Fruit fly (Drosophila melanogaster) whole organism, embryonic: ENCODE data around the gene CG13272.

Experiments used
- Adf1 ChIP-seq: fragments of 200-800 bp; sonication (Bioruptor generic); IDR thresholded peaks from 2 replicates; pipeline ENCODE4 v1.3.6; 2022; ENCODE audit warnings: missing biosample characterization, missing genetic modification characterization
- Aef1 ChIP-seq: fragments of 200-800 bp; sonication (Bioruptor generic); IDR thresholded peaks from 3 replicates; pipeline ENCODE4 v1.3.6; 2022; ENCODE audit warnings: missing biosample characterization, missing genetic modification characterization
- BtbVII ChIP-seq: fragments of 200-800 bp; sonication (Bioruptor generic); optimal IDR thresholded peaks from 3 replicates; lab custom pipeline; 2017; ENCODE audit warnings: missing biosample characterization, mild to moderate bottlenecking, missing genetic modification characterization
- CG12155 ChIP-seq: fragments of 200-800 bp; sonication (Bioruptor generic); optimal IDR thresholded peaks from 3 replicates; lab custom pipeline; 2016; ENCODE audit warnings: missing biosample characterization, missing genetic modification characterization
- CG12236 ChIP-seq: fragments of 200-800 bp; sonication (Bioruptor generic); optimal IDR thresholded peaks from 2 replicates; lab custom pipeline; 2016; ENCODE audit warnings: missing biosample characterization, missing genetic modification characterization
- CG15514 ChIP-seq: fragments of 200-800 bp; sonication (Bioruptor generic); optimal IDR thresholded peaks from 3 replicates; lab custom pipeline; 2017; ENCODE audit warnings: missing biosample characterization, missing genetic modification characterization, mild to moderate bottlenecking, moderate library complexity, missing genetic modification reagents
- CG16813 ChIP-seq: fragments of 200-800 bp; sonication (Bioruptor generic); IDR thresholded peaks from 3 replicates; pipeline ENCODE4 v1.3.6; 2022; ENCODE audit warnings: missing biosample characterization, missing genetic modification characterization; ENCODE audit not compliant: partially characterized antibody
- CG17912 ChIP-seq: fragments of 200-800 bp; sonication (Bioruptor generic); optimal IDR thresholded peaks from 2 replicates; lab custom pipeline; 2018; ENCODE audit warnings: missing biosample characterization, mild to moderate bottlenecking, missing genetic modification characterization
- CG30431 ChIP-seq: fragments of 200-800 bp; sonication (Bioruptor generic); optimal IDR thresholded peaks from 2 replicates; lab custom pipeline; 2017; ENCODE audit warnings: missing biosample characterization, missing genetic modification characterization
- CG3281 ChIP-seq: fragments of 200-800 bp; sonication (Bioruptor generic); optimal IDR thresholded peaks from 3 replicates; lab custom pipeline; 2017; ENCODE audit warnings: missing biosample characterization, mild to moderate bottlenecking, missing genetic modification characterization
- CG34376 ChIP-seq: fragments of 200-800 bp; sonication (Bioruptor generic); optimal IDR thresholded peaks from 2 replicates; lab custom pipeline; 2018; ENCODE audit warnings: missing biosample characterization, mild to moderate bottlenecking, missing genetic modification characterization
- CG34422 ChIP-seq: fragments of 200-800 bp; sonication (Bioruptor generic); IDR thresholded peaks from 3 replicates; pipeline ENCODE4 v1.3.6; 2022; ENCODE audit warnings: missing biosample characterization, missing genetic modification characterization
- CG3995 ChIP-seq: fragments of 200-800 bp; sonication (Bioruptor generic); optimal IDR thresholded peaks from 3 replicates; lab custom pipeline; 2016; ENCODE audit warnings: missing biosample characterization, missing genetic modification characterization
- CG4617 ChIP-seq: fragments of 200-800 bp; sonication (Bioruptor generic); optimal IDR thresholded peaks from 3 replicates; lab custom pipeline; 2016; ENCODE audit warnings: missing biosample characterization, missing genetic modification characterization, borderline replicate concordance
- CG4707 ChIP-seq: fragments of 200-800 bp; sonication (Bioruptor generic); optimal IDR thresholded peaks from 2 replicates; lab custom pipeline; 2018; ENCODE audit warnings: missing biosample characterization, mild to moderate bottlenecking, missing genetic modification characterization, moderate library complexity
- CG5953 ChIP-seq: fragments of 200-800 bp; sonication (Bioruptor generic); IDR thresholded peaks from 2 replicates; pipeline ENCODE4 v1.3.6; 2022; ENCODE audit warnings: missing biosample characterization, missing genetic modification characterization
- CG6791 ChIP-seq: fragments of 200-800 bp; sonication (Bioruptor generic); IDR thresholded peaks from 3 replicates; pipeline ENCODE4 v1.3.6; 2022; ENCODE audit warnings: missing biosample characterization, missing genetic modification characterization; ENCODE audit not compliant: partially characterized antibody
- CG7963 ChIP-seq: fragments of 200-800 bp; sonication (Bioruptor generic); IDR thresholded peaks from 3 replicates; pipeline ENCODE4 v1.3.6; 2022; ENCODE audit warnings: missing biosample characterization, missing genetic modification characterization; ENCODE audit not compliant: partially characterized antibody
- CG8281 ChIP-seq: fragments of 200-800 bp; sonication (Bioruptor generic); optimal IDR thresholded peaks from 2 replicates; lab custom pipeline; 2018; ENCODE audit warnings: missing biosample characterization, mild to moderate bottlenecking, missing genetic modification characterization, moderate library complexity
- CG9437 ChIP-seq: fragments of 200-800 bp; sonication (Bioruptor generic); optimal IDR thresholded peaks from 2 replicates; lab custom pipeline; 2018; ENCODE audit warnings: missing biosample characterization, mild to moderate bottlenecking, missing genetic modification characterization
- Deaf1 ChIP-seq: fragments of 200-800 bp; optimal IDR thresholded peaks from 3 replicates; lab custom pipeline; 2019; ENCODE audit warnings: missing biosample characterization, mild to moderate bottlenecking, missing genetic modification characterization, moderate library complexity
- E2f1 ChIP-seq: fragments of 200-800 bp; sonication (Bioruptor generic); IDR thresholded peaks from 2 replicates; pipeline ENCODE4 v1.3.6; 2022; ENCODE audit warnings: missing biosample characterization, missing genetic modification characterization
- Hr3 ChIP-seq: fragments of 200-800 bp; sonication (Bioruptor generic); optimal IDR thresholded peaks from 3 replicates; lab custom pipeline; 2016; ENCODE audit warnings: missing biosample characterization, missing genetic modification characterization
- Lim3 ChIP-seq: fragments of 200-800 bp; sonication (Bioruptor generic); IDR thresholded peaks from 2 replicates; pipeline ENCODE4 v1.3.6; 2022; ENCODE audit warnings: missing biosample characterization, missing genetic modification characterization
- MBD-R2 ChIP-seq: fragments of 200-800 bp; sonication (Bioruptor generic); IDR thresholded peaks from 2 replicates; pipeline ENCODE4 v1.3.6; 2022; ENCODE audit warnings: missing biosample characterization, missing genetic modification characterization
- Mes4 ChIP-seq: fragments of 200-800 bp; sonication (Bioruptor generic); optimal IDR thresholded peaks from 2 replicates; lab custom pipeline; 2016; ENCODE audit warnings: missing biosample characterization, missing genetic modification characterization
- Ravus ChIP-seq: fragments of 200-800 bp; sonication (Bioruptor generic); IDR thresholded peaks from 2 replicates; pipeline ENCODE4 v1.3.6; 2022; ENCODE audit warnings: missing biosample characterization, missing genetic modification characterization
- Sox102F ChIP-seq: fragments of 200-800 bp; sonication (Bioruptor generic); optimal IDR thresholded peaks from 2 replicates; lab custom pipeline; 2018; ENCODE audit warnings: missing biosample characterization, mild to moderate bottlenecking, missing genetic modification characterization, moderate library complexity
- Trl ChIP-seq, 3 experiments: fragments of >200 bp in 2 of 3; fragments of 200-800 bp in 1 of 3; sonication (Bioruptor generic) in 1 of 3; optimal IDR thresholded peaks; 2 replicates in 1 of 3; 3 replicates in 2 of 3; lab custom pipeline; 2016 to 2017; ENCODE audit warnings: missing biosample characterization in 1 of 3, missing genetic modification characterization in 1 of 3
- amos ChIP-seq: fragments of 200-800 bp; sonication (Bioruptor generic); IDR thresholded peaks from 2 replicates; pipeline ENCODE4 v1.3.6; 2022; ENCODE audit warnings: missing biosample characterization, missing genetic modification characterization; ENCODE audit not compliant: partially characterized antibody
- ap ChIP-seq: fragments of 200-800 bp; sonication (Bioruptor generic); IDR thresholded peaks from 2 replicates; pipeline ENCODE4 v1.3.6; 2022; ENCODE audit warnings: missing biosample characterization, missing genetic modification characterization
- cas ChIP-seq: fragments of 200-800 bp; sonication (Bioruptor generic); IDR thresholded peaks from 2 replicates; pipeline ENCODE4 v1.3.6; 2022; ENCODE audit warnings: missing biosample characterization, missing genetic modification characterization
- cg ChIP-seq: fragments of 200-800 bp; sonication (Bioruptor generic); optimal IDR thresholded peaks from 3 replicates; lab custom pipeline; 2019; ENCODE audit warnings: missing biosample characterization, mild to moderate bottlenecking, missing genetic modification characterization, moderate library complexity
- fd3F ChIP-seq: fragments of 200-800 bp; sonication (Bioruptor generic); optimal IDR thresholded peaks from 2 replicates; lab custom pipeline; 2018; ENCODE audit warnings: missing biosample characterization, mild to moderate bottlenecking, missing genetic modification characterization, moderate library complexity
- gfzf ChIP-seq: fragments of 200-800 bp; sonication (Bioruptor generic); optimal IDR thresholded peaks from 2 replicates; lab custom pipeline; 2016; ENCODE audit warnings: missing biosample characterization, mild to moderate bottlenecking, missing genetic modification characterization, moderate library complexity
- ham ChIP-seq: fragments of 200-800 bp; sonication (Bioruptor generic); IDR thresholded peaks from 2 replicates; pipeline ENCODE4 v1.3.6; 2022; ENCODE audit warnings: missing biosample characterization, missing genetic modification characterization
- hb ChIP-seq: fragments of 200-800 bp; sonication (Bioruptor generic); IDR thresholded peaks from 3 replicates; pipeline ENCODE4 v1.3.6; 2022; ENCODE audit warnings: missing biosample characterization, missing genetic modification characterization; ENCODE audit not compliant: partially characterized antibody
- mam ChIP-seq: fragments of 200-800 bp; sonication (Bioruptor generic); optimal IDR thresholded peaks from 3 replicates; lab custom pipeline; 2016; ENCODE audit warnings: missing biosample characterization, missing genetic modification characterization
- mld ChIP-seq: fragments of 200-800 bp; sonication (Bioruptor generic); IDR thresholded peaks from 3 replicates; pipeline ENCODE4 v1.3.6; 2022; ENCODE audit warnings: missing biosample characterization, missing genetic modification characterization; ENCODE audit not compliant: partially characterized antibody
- phol ChIP-seq: fragments of 200-800 bp; sonication (Bioruptor generic); optimal IDR thresholded peaks from 3 replicates; lab custom pipeline; 2018; ENCODE audit warnings: missing biosample characterization, mild to moderate bottlenecking, missing genetic modification characterization, moderate library complexity
- pnt ChIP-seq: fragments of 200-800 bp; sonication (Bioruptor generic); optimal IDR thresholded peaks from 3 replicates; lab custom pipeline; 2016; ENCODE audit warnings: missing biosample characterization, missing genetic modification characterization
- ranshi ChIP-seq: fragments of 200-800 bp; sonication (Bioruptor generic); IDR thresholded peaks from 2 replicates; pipeline ENCODE4 v1.3.6; 2022; ENCODE audit warnings: missing biosample characterization, missing genetic modification characterization
- sd ChIP-seq: fragments of 200-800 bp; sonication (Bioruptor generic); optimal IDR thresholded peaks from 3 replicates; lab custom pipeline; 2018; ENCODE audit warnings: missing biosample characterization, mild to moderate bottlenecking, missing genetic modification characterization, moderate library complexity
- sens ChIP-seq: fragments of 200-800 bp; sonication (Bioruptor generic); peaks from one replicate; lab custom pipeline; 2016; ENCODE audit warnings: missing biosample characterization, missing genetic modification characterization
- seq ChIP-seq: fragments of 200-800 bp; sonication (Bioruptor generic); IDR thresholded peaks from 2 replicates; pipeline ENCODE4 v1.3.6; 2022; ENCODE audit warnings: missing biosample characterization, missing genetic modification characterization
- tll ChIP-seq, 2 experiments: fragments of 200-800 bp in 1 of 2; fragments of >200 bp in 1 of 2; sonication (Bioruptor generic) in 1 of 2; optimal IDR thresholded peaks; 2 replicates each; lab custom pipeline; 2017 to 2019; ENCODE audit warnings: missing biosample characterization in 2 of 2, missing genetic modification characterization in 2 of 2, mild to moderate bottlenecking in 1 of 2, moderate library complexity in 1 of 2
- trem ChIP-seq: fragments of 200-800 bp; optimal IDR thresholded peaks from 3 replicates; lab custom pipeline; 2019; ENCODE audit warnings: missing biosample characterization, mild to moderate bottlenecking, missing genetic modification characterization, moderate library complexity
- vnd ChIP-seq: fragments of 200-800 bp; sonication (Bioruptor generic); IDR thresholded peaks from 3 replicates; pipeline ENCODE4 v1.3.6; 2022; ENCODE audit warnings: missing biosample characterization, missing genetic modification characterization; ENCODE audit not compliant: partially characterized antibody
- wdn ChIP-seq: fragments of 200-800 bp; sonication (Bioruptor generic); IDR thresholded peaks from 2 replicates; pipeline ENCODE4 v1.3.6; 2022; ENCODE audit warnings: missing biosample characterization, missing genetic modification characterization

The CG13272 gene

DNA sequence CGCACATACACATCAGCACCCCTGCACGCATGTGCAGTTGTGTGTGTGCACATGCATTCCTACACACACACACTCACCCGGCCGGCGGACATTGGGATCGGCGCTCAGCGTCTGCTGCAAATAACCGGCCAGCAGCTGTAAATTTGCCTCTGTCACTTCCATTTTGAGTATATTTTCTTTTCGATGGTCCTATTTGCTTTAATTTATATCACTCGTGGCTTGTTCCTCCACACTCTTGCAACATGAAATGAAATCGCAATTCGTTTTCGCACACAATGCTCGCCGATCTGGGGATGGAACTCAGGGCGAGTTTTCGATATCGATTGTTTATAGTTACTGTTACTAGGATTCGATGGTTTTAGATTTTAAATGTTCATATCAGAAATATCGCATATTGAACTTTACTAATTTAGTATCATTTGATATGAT lies 20.2 kb downstream of the CG13272 start, which contains the start of gene Cse1 (continued):
- TF ChIP-seq wdn (GFP tag; lab: Robert Waterston, UW) (no peak), Lim3 (GFP tag; lab: Robert Waterston, UW) (no peak), pnt (GFP tag; lab: Kevin White, UChicago) (no peak), sens (GFP tag; lab: Kevin White, UChicago) (peak; percentile 38), seq (GFP tag; lab: Robert Waterston, UW) (no peak), CG30431 (GFP tag; lab: Kevin White, UChicago) (no peak), ap (no peak), CG15514 (GFP tag; lab: Kevin White, UChicago) (no peak), CG4707 (GFP tag; lab: Kevin White, UChicago) (no peak), fd3F (GFP tag; lab: Kevin White, UChicago) (no peak), Trl (optimal IDR thresholded peaks at IDR 0.05; lab: Kevin White, UChicago) (no peak), Trl (GFP tag; optimal IDR thresholded peaks at IDR 0.05; lab: Kevin White, UChicago) (no peak), CG8281 (tag; lab: Kevin White, UChicago) (no peak), sd (tag; lab: Kevin White, UChicago) (peak; percentile 76), CG3281 (GFP tag; lab: Kevin White, UChicago) (no peak), CG12236 (no peak), trem (tag; lab: Kevin White, UChicago) (peak; percentile 14), CG3995 (GFP tag; lab: Kevin White, UChicago) (peak; percentile 56), Ravus (no peak), CG17912 (GFP tag; lab: Kevin White, UChicago) (no peak), CG6791 (0 out of 3 replicates have a peak, but pooled peaks have one; percentile 49), phol (peak; percentile 18), Aef1 (no peak), amos (GFP tag; lab: Robert Waterston, UW) (peak; percentile 69), CG7963 (GFP tag; lab: Robert Waterston, UW) (peak; percentile 59; the same call in 2 of the 3 replicates), CG34422 (GFP tag; lab: Robert Waterston, UW) (peak; percentile 92), MBD-R2 (peak; percentile 45; the same call in 1 of the 2 replicates), mld (GFP tag; lab: Robert Waterston, UW) (peak; percentile 52; the same call in 1 of the 3 replicates), CG34376 (GFP tag; lab: Kevin White, UChicago) (no peak), hb (peak; percentile 52; the same call in 1 of the 3 replicates), CG5953 (GFP tag; lab: Robert Waterston, UW) (no peak), CG16813 (GFP tag; lab: Robert Waterston, UW) (peak; percentile 72), CG9437 (GFP tag; lab: Kevin White, UChicago) (no peak), vnd (GFP tag; lab: Robert Waterston, UW) (0 out of 3 replicates have a peak, but pooled peaks have one; percentile 27)

DNA sequence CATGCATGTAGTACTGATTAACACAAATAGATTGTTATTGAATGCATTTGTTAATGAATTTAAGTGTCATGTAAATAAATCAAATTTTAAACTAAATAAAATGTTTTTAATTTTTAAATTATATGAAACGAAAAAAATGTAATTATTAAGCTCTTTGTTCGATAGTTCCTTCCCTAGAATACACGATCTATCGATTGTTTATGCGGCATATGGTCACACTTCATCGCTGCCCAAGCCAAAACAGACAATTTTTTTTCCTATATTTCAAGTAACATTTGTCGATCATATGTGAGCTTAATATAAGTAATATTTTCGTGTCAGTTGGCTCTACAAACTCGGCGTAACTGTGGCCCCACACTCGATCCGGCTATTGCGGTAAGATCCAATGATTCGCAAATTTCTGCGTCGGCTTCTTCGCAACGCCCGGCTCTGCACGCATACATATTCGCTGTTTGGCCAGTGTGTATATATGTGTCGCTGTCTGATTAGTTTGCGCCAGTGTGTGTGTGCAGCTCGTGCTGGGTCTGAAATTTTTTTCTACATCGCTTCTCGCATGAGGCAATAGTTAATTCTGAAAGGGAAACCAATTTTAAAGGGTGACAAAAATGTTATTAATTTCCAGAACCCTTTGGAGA lies 22.3 kb downstream of the CG13272 start, which contains the start of gene AspRS-m:
Gene AspRS-m (plus strand): TSS at position 207 of the 635 bp plus-strand sequence.
- TF ChIP-seq BtbVII (GFP tag; lab: Kevin White, UChicago) = no peak
- peak; percentile 33 for TF ChIP-seq CG4617 (GFP tag; lab: Kevin White, UChicago)
- peak; percentile 37 for TF ChIP-seq gfzf (GFP tag; lab: Kevin White, UChicago)
- TF ChIP-seq Deaf1 (tag; lab: Kevin White, UChicago) = peak; percentile 68
- peak; percentile 35 for TF ChIP-seq Hr3 (GFP tag; lab: Kevin White, UChicago)
- TF ChIP-seq tll (GFP tag; optimal IDR thresholded peaks at IDR 0.05; lab: Kevin White, UChicago) = no peak
- peak; percentile 40 for TF ChIP-seq Adf1 (GFP tag; lab: Robert Waterston, UW)
- no peak for TF ChIP-seq mam (GFP tag; lab: Kevin White, UChicago)
- TF ChIP-seq cg (GFP tag; lab: Kevin White, UChicago) = peak; percentile 97
- no peak for TF ChIP-seq E2f1 (GFP tag; lab: Robert Waterston, UW)
- peak; percentile 87 for TF ChIP-seq CG7963 (GFP tag; lab: Robert Waterston, UW)
- TF ChIP-seq ham = no peak
- TF ChIP-seq CG12155 = no peak
- TF ChIP-seq cas (GFP tag; lab: Robert Waterston, UW) = no peak
- no peak for TF ChIP-seq Mes4 (GFP tag; lab: Kevin White, UChicago)
- peak; percentile 27; the same call in 1 of the 2 replicates for TF ChIP-seq ranshi (GFP tag; lab: Robert Waterston, UW)
- TF ChIP-seq Sox102F (GFP tag; lab: Kevin White, UChicago) = no peak
